Fruit fly (Drosophila melanogaster) whole organism, prepupa: ENCODE measurements around the gene Teh2.

Source experiments
- CG10631 ChIP-seq: fragments of 200-800 bp; sonication (Bioruptor generic); optimal IDR thresholded peaks from 2 replicates; lab custom pipeline; 2016; ENCODE audit warnings: missing biosample characterization, missing genetic modification characterization
- CG10669 ChIP-seq: fragments of 200-800 bp; sonication (Bioruptor generic); optimal IDR thresholded peaks from 3 replicates; lab custom pipeline; 2018; ENCODE audit warnings: missing biosample characterization, mild to moderate bottlenecking, missing genetic modification characterization, moderate library complexity
- CG11294 ChIP-seq: fragments of 200-800 bp; sonication (Bioruptor generic); IDR thresholded peaks from 2 replicates; pipeline ENCODE4 v1.3.6; 2022; ENCODE audit warnings: missing biosample characterization, missing genetic modification characterization
- CG11762 ChIP-seq: fragments of 200-800 bp; sonication (Bioruptor generic); optimal IDR thresholded peaks from 3 replicates; lab custom pipeline; 2016; ENCODE audit warnings: missing biosample characterization, missing genetic modification characterization; ENCODE audit not compliant: insufficient read depth
- CG11902 ChIP-seq: fragments of 200-800 bp; sonication (Bioruptor generic); optimal IDR thresholded peaks from 3 replicates; lab custom pipeline; 2016; ENCODE audit warnings: missing biosample characterization, missing genetic modification characterization
- CG15336 ChIP-seq: fragments of 200-800 bp; sonication (Bioruptor generic); IDR thresholded peaks from 2 replicates; pipeline ENCODE4 v1.3.6; 2022; ENCODE audit warnings: missing biosample characterization, missing genetic modification characterization
- CG1621 ChIP-seq: fragments of 200-800 bp; sonication (Bioruptor generic); optimal IDR thresholded peaks from 3 replicates; lab custom pipeline; 2018; ENCODE audit warnings: missing biosample characterization, mild to moderate bottlenecking, missing genetic modification characterization
- CG16779 ChIP-seq: fragments of 200-800 bp; sonication (Bioruptor generic); optimal IDR thresholded peaks from 3 replicates; lab custom pipeline; 2017; ENCODE audit warnings: missing biosample characterization, mild to moderate bottlenecking, missing genetic modification characterization
- CG3032 ChIP-seq: fragments of 200-800 bp; optimal IDR thresholded peaks from 2 replicates; lab custom pipeline; 2019; ENCODE audit warnings: missing biosample characterization, mild to moderate bottlenecking, missing genetic modification characterization, moderate library complexity
- CG34406 ChIP-seq: fragments of 200-800 bp; sonication (Bioruptor generic); optimal IDR thresholded peaks from 3 replicates; lab custom pipeline; 2016; ENCODE audit warnings: missing biosample characterization, missing genetic modification characterization
- CG3919 ChIP-seq: fragments of 200-800 bp; sonication (Bioruptor generic); optimal IDR thresholded peaks from 3 replicates; lab custom pipeline; 2016; ENCODE audit warnings: missing biosample characterization, missing genetic modification characterization
- CG4318 ChIP-seq: fragments of 200-800 bp; sonication (Bioruptor generic); optimal IDR thresholded peaks from 3 replicates; lab custom pipeline; 2017; ENCODE audit warnings: missing biosample characterization, mild to moderate bottlenecking, missing genetic modification characterization
- CG6163 ChIP-seq: fragments of 200-800 bp; sonication (Bioruptor generic); IDR thresholded peaks from 3 replicates; pipeline ENCODE4 v1.3.6; 2022; ENCODE audit warnings: missing biosample characterization, missing genetic modification characterization
- CG6276 ChIP-seq: fragments of 200-800 bp; sonication (Bioruptor generic); optimal IDR thresholded peaks from 2 replicates; lab custom pipeline; 2017; ENCODE audit warnings: missing biosample characterization, mild to moderate bottlenecking, missing genetic modification characterization
- CG6792 ChIP-seq: fragments of 200-800 bp; sonication (Bioruptor generic); optimal IDR thresholded peaks from 3 replicates; lab custom pipeline; 2016; ENCODE audit warnings: missing biosample characterization, missing genetic modification characterization
- CG6808 ChIP-seq: fragments of 200-800 bp; sonication (Bioruptor generic); optimal IDR thresholded peaks from 3 replicates; lab custom pipeline; 2017; ENCODE audit warnings: missing biosample characterization, missing genetic modification characterization, mild to moderate bottlenecking, moderate library complexity, missing genetic modification reagents
- CG8119 ChIP-seq: fragments of 200-800 bp; sonication (Bioruptor generic); IDR thresholded peaks from 3 replicates; pipeline ENCODE4 v1.3.6; 2022; ENCODE audit warnings: missing biosample characterization, missing genetic modification characterization
- CG8632 ChIP-seq: fragments of 200-800 bp; sonication (Bioruptor generic); optimal IDR thresholded peaks from 3 replicates; lab custom pipeline; 2016; ENCODE audit warnings: missing biosample characterization, missing genetic modification characterization
- Eip75B ChIP-seq: fragments of 200-800 bp; sonication (Bioruptor generic); optimal IDR thresholded peaks from 3 replicates; lab custom pipeline; 2016; ENCODE audit warnings: missing biosample characterization, missing genetic modification characterization
- Eip78C ChIP-seq: fragments of 200-800 bp; sonication (Bioruptor generic); peaks from one replicate; lab custom pipeline; 2016; ENCODE audit warnings: missing biosample characterization, missing genetic modification characterization
- Ets21C ChIP-seq: fragments of 200-800 bp; sonication (Bioruptor generic); optimal IDR thresholded peaks from 3 replicates; lab custom pipeline; 2016; ENCODE audit warnings: missing biosample characterization, missing genetic modification characterization
- Ets96B ChIP-seq: fragments of 200-800 bp; optimal IDR thresholded peaks from 2 replicates; lab custom pipeline; 2019; ENCODE audit warnings: missing biosample characterization, mild to moderate bottlenecking, missing genetic modification characterization, moderate library complexity
- Hr4 ChIP-seq: fragments of 200-800 bp; sonication (Bioruptor generic); optimal IDR thresholded peaks from 3 replicates; lab custom pipeline; 2016; ENCODE audit warnings: missing biosample characterization, missing genetic modification characterization
- Lpt ChIP-seq: fragments of 200-800 bp; sonication (Bioruptor generic); optimal IDR thresholded peaks from 3 replicates; lab custom pipeline; 2016; ENCODE audit warnings: missing biosample characterization, missing genetic modification characterization
- Met ChIP-seq: fragments of 200-800 bp; sonication (Bioruptor generic); optimal IDR thresholded peaks from 3 replicates; lab custom pipeline; 2016; ENCODE audit warnings: missing biosample characterization, missing genetic modification characterization
- Smox ChIP-seq: fragments of 200-800 bp; sonication (Bioruptor generic); optimal IDR thresholded peaks from 3 replicates; lab custom pipeline; 2016; ENCODE audit warnings: missing biosample characterization, missing genetic modification characterization
- Sox102F ChIP-seq: fragments of 200-800 bp; sonication (Bioruptor generic); optimal IDR thresholded peaks from 2 replicates; lab custom pipeline; 2016; ENCODE audit warnings: missing biosample characterization, mild to moderate bottlenecking, missing genetic modification characterization
- Sox15 ChIP-seq: fragments of 200-800 bp; sonication (Bioruptor generic); optimal IDR thresholded peaks from 3 replicates; lab custom pipeline; 2016; ENCODE audit warnings: missing biosample characterization, missing genetic modification characterization
- achi ChIP-seq: fragments of 200-800 bp; sonication (Bioruptor generic); optimal IDR thresholded peaks from 3 replicates; lab custom pipeline; 2016; ENCODE audit warnings: missing biosample characterization, missing genetic modification characterization
- acj6 ChIP-seq: fragments of 200-800 bp; sonication (Bioruptor generic); optimal IDR thresholded peaks from 3 replicates; lab custom pipeline; 2016; ENCODE audit warnings: missing biosample characterization, missing genetic modification characterization
- cyc ChIP-seq: fragments of 200-800 bp; sonication (Bioruptor generic); optimal IDR thresholded peaks from 3 replicates; lab custom pipeline; 2016; ENCODE audit warnings: missing biosample characterization, missing genetic modification characterization
- dac ChIP-seq: fragments of 200-800 bp; sonication (Bioruptor generic); optimal IDR thresholded peaks from 2 replicates; lab custom pipeline; 2017; ENCODE audit warnings: missing biosample characterization, mild to moderate bottlenecking, missing genetic modification characterization
- dsx ChIP-seq: fragments of 200-800 bp; optimal IDR thresholded peaks from 3 replicates; lab custom pipeline; 2019; ENCODE audit warnings: missing biosample characterization, mild to moderate bottlenecking, missing genetic modification characterization, moderate library complexity; ENCODE audit not compliant: poor library complexity, severe bottlenecking
- eg ChIP-seq: fragments of 200-800 bp; sonication (Bioruptor generic); IDR thresholded peaks from 3 replicates; pipeline ENCODE4 v1.3.6; 2022; ENCODE audit warnings: missing biosample characterization, missing genetic modification characterization
- esn ChIP-seq: fragments of 200-800 bp; sonication (Bioruptor generic); optimal IDR thresholded peaks from 2 replicates; lab custom pipeline; 2016; ENCODE audit warnings: missing biosample characterization, mild to moderate bottlenecking, missing genetic modification characterization, moderate library complexity
- fd59A ChIP-seq: fragments of 200-800 bp; sonication (Bioruptor generic); optimal IDR thresholded peaks from 2 replicates; lab custom pipeline; 2017; ENCODE audit warnings: missing biosample characterization, mild to moderate bottlenecking, missing genetic modification characterization, missing genetic modification reagents
- fd85E ChIP-seq: fragments of 200-800 bp; sonication (Bioruptor generic); optimal IDR thresholded peaks from 3 replicates; lab custom pipeline; 2016; ENCODE audit warnings: missing biosample characterization, missing genetic modification characterization
- lz ChIP-seq: fragments of 200-800 bp; sonication (Bioruptor generic); optimal IDR thresholded peaks from 3 replicates; lab custom pipeline; 2016; ENCODE audit warnings: missing biosample characterization, missing genetic modification characterization
- net ChIP-seq: fragments of 200-800 bp; sonication (Bioruptor generic); optimal IDR thresholded peaks from 3 replicates; lab custom pipeline; 2016; ENCODE audit warnings: missing biosample characterization, missing genetic modification characterization
- salr ChIP-seq, 2 experiments: fragments of 200-800 bp; sonication (Bioruptor generic); optimal IDR thresholded peaks; 3 replicates each; lab custom pipeline; 2016 to 2018; ENCODE audit warnings: missing biosample characterization in 2 of 2, missing genetic modification characterization in 2 of 2, mild to moderate bottlenecking in 1 of 2
- spab ChIP-seq: fragments of 200-800 bp; sonication (Bioruptor generic); optimal IDR thresholded peaks from 2 replicates; lab custom pipeline; 2017; ENCODE audit warnings: missing biosample characterization, mild to moderate bottlenecking, missing genetic modification characterization, missing genetic modification reagents
- ss ChIP-seq, 2 experiments: fragments of 200-800 bp; sonication (Bioruptor generic); optimal IDR thresholded peaks; 2 replicates in 1 of 2; 3 replicates in 1 of 2; lab custom pipeline; 2017 to 2018; ENCODE audit warnings: mild to moderate bottlenecking in 2 of 2, missing biosample characterization in 2 of 2, missing genetic modification characterization in 2 of 2, moderate library complexity in 1 of 2
- svp ChIP-seq: fragments of 200-800 bp; sonication (Bioruptor generic); peaks from one replicate; lab custom pipeline; 2016; ENCODE audit warnings: missing biosample characterization, missing genetic modification characterization

Teh2 gene

DNA sequence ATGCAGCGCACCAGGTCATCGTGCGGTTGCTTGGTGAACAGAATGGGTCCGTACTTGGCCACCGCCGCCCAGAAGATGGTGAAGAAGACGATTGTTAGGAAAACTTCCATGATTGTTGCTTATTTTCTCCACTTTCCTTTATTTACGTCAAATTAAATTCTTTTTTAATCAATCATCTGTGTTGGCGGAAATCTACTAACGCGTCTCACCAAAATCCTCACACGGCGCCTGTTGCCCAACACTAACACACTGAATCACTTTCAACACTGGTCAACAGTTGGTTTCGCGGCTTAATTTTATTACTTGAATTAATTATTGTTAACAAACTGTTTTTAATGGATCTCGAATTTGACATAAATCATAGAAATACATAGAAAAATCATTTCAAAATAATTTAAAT, 1.2 kb downstream of the Teh2 start, which contains the start of gene VhaM9.7-c (continued):
- TF ChIP-seq CG6163 (GFP tag; lab: Robert Waterston, UW) (no peak), CG10631 (GFP tag; lab: Kevin White, UChicago) (no peak), CG11762 (GFP tag; lab: Kevin White, UChicago) (no peak), Ets96B (tag; lab: Kevin White, UChicago) (no peak), CG6808 (GFP tag; lab: Kevin White, UChicago) (no peak), salr (GFP tag; optimal IDR thresholded peaks at IDR 0.05; lab: Kevin White, UChicago) (no peak), Eip75B (peak; percentile 7), dsx (GFP tag; lab: Kevin White, UChicago) (no peak), eg (no peak), Smox (GFP tag; lab: Kevin White, UChicago) (no peak), Hr4 (no peak), CG15336 (GFP tag; lab: Robert Waterston, UW) (no peak), Sox102F (GFP tag; lab: Kevin White, UChicago) (peak; percentile 39), CG6792 (peak; percentile 17), Eip78C (no peak), Sox15 (GFP tag; lab: Kevin White, UChicago) (no peak), esn (GFP tag; lab: Kevin White, UChicago) (peak; percentile 55), svp (GFP tag; lab: Kevin White, UChicago) (no peak), CG11294 (GFP tag; lab: Robert Waterston, UW) (no peak), CG3032 (tag; lab: Kevin White, UChicago) (no peak), spab (GFP tag; lab: Kevin White, UChicago) (no peak), dac (GFP tag; lab: Kevin White, UChicago) (no peak), ss (GFP tag; optimal IDR thresholded peaks at IDR 0.05; lab: Kevin White, UChicago) (no peak), CG34406 (no peak), CG6276 (GFP tag; lab: Kevin White, UChicago) (no peak), cyc (GFP tag; lab: Kevin White, UChicago) (peak; percentile 53), CG11902 (GFP tag; lab: Kevin White, UChicago) (no peak), fd85E (GFP tag; lab: Kevin White, UChicago) (no peak), CG1621 (tag; lab: Kevin White, UChicago) (no peak), CG10669 (peak; percentile 1)

DNA sequence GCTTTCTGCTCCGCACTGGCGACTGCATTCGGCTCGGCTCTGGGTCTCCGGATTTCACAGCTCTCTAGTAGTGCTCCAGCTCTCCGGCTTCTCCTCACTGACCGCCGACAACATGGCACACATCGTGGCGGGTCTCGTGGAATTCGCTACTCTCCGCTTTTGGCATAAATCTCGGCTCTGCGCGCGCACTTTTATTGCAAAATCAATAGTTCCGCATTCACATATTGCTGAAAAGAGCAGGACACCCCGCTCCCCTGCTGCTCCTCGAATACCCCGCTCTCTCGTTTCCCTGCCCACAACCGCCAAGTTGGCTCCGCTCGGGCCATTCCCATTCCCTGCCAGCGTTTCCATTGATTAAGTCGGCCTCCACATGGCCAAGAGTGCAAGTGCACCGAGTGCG, 2.6 kb downstream of the Teh2 start:
- TF ChIP-seq CG10669 (no peak), CG4318 (GFP tag; lab: Kevin White, UChicago) (no peak), CG16779 (tag; lab: Kevin White, UChicago) (peak; percentile 6), Lpt (no peak), fd85E (GFP tag; lab: Kevin White, UChicago) (no peak)

DNA sequence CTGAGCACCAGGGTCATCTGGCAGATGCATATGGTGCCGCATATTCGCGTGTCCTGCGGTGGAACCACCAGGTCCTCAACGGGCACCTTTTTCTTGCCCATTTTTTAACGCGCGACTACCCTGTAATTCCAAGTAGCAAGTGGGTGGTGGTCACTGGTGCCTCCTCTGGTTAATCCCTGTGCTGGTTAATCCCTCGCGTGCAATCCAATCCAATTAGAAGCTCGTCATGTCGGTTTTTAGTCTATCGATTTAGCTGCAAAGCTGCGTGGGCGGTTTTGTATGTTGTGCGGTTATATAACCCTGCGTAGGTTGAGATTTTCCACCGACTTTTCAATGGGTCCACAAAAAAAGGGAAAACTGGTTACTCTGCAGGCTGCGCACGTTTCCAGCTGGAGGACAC, 3.3 kb downstream of the Teh2 start, which contains the start of gene Teh3:
Gene Teh3 (minus strand): TSS at position 101 of the 400 bp plus-strand sequence.
- no peak for TF ChIP-seq acj6 (GFP tag; lab: Kevin White, UChicago)
- no peak for TF ChIP-seq CG8632
- no peak for TF ChIP-seq CG6163 (GFP tag; lab: Robert Waterston, UW)
- no peak for TF ChIP-seq CG3032 (tag; lab: Kevin White, UChicago)
- no peak for TF ChIP-seq CG10669
- no peak for TF ChIP-seq net (GFP tag; lab: Kevin White, UChicago)
- TF ChIP-seq svp (GFP tag; lab: Kevin White, UChicago) = no peak
- no peak for TF ChIP-seq spab (GFP tag; lab: Kevin White, UChicago)
- TF ChIP-seq fd59A (GFP tag; lab: Kevin White, UChicago) = no peak
- no peak for TF ChIP-seq CG8119 (GFP tag; lab: Robert Waterston, UW)
- TF ChIP-seq Met (GFP tag; lab: Kevin White, UChicago) = no peak
- no peak for TF ChIP-seq lz (GFP tag; lab: Kevin White, UChicago)
- TF ChIP-seq CG11902 (GFP tag; lab: Kevin White, UChicago) = no peak
- no peak for TF ChIP-seq Hr4
- no peak for TF ChIP-seq CG10631 (GFP tag; lab: Kevin White, UChicago)
- no peak for TF ChIP-seq eg
- no peak for TF ChIP-seq Smox (GFP tag; lab: Kevin White, UChicago)
- TF ChIP-seq Ets21C (GFP tag; lab: Kevin White, UChicago) = no peak
- no peak for TF ChIP-seq achi (GFP tag; lab: Kevin White, UChicago)
- no peak for TF ChIP-seq CG3919 (GFP tag; lab: Kevin White, UChicago)
